Fruit fly (Drosophila melanogaster) whole organism, pupa: Measurements from ENCODE around the gene sNPF.

ENCODE experiments used
- CG15710 ChIP-seq: fragments of 200-800 bp; sonication (Bioruptor generic); optimal IDR thresholded peaks from 2 replicates; lab custom pipeline; 2018; ENCODE audit warnings: missing biosample characterization, mild to moderate bottlenecking, missing genetic modification characterization, moderate library complexity
- CG4496 ChIP-seq: fragments of 200-800 bp; sonication (Bioruptor generic); IDR thresholded peaks from 3 replicates; pipeline ENCODE4 v1.3.6; 2022; ENCODE audit warnings: missing biosample characterization, missing genetic modification characterization
- CG8301 ChIP-seq: fragments of 200-800 bp; sonication (Bioruptor generic); optimal IDR thresholded peaks from 2 replicates; lab custom pipeline; 2018; ENCODE audit warnings: missing biosample characterization, mild to moderate bottlenecking, missing genetic modification characterization
- EcR ChIP-seq: fragments of 200-800 bp; sonication (Bioruptor generic); optimal IDR thresholded peaks from 3 replicates; lab custom pipeline; 2019; ENCODE audit warnings: missing biosample characterization, missing genetic modification characterization, mild to moderate bottlenecking, moderate library complexity, missing genetic modification reagents
- Pif1A ChIP-seq: fragments of 200-800 bp; sonication (Bioruptor generic); optimal IDR thresholded peaks from 3 replicates; lab custom pipeline; 2016; ENCODE audit warnings: missing biosample characterization, missing genetic modification characterization
- Pif1B ChIP-seq: fragments of 200-800 bp; sonication (Bioruptor generic); optimal IDR thresholded peaks from 3 replicates; lab custom pipeline; 2016; ENCODE audit warnings: missing biosample characterization, missing genetic modification characterization
- fd96Ca ChIP-seq: fragments of 200-800 bp; sonication (Bioruptor generic); IDR thresholded peaks from 3 replicates; pipeline ENCODE4 v1.3.6; 2022; ENCODE audit warnings: missing biosample characterization, missing genetic modification characterization

- TF ChIP-seq fd96Ca (GFP tag; lab: Robert Waterston, UW) (no peak), CG15710 (tag; lab: Kevin White, UChicago) (peak; percentile 9), EcR (GFP tag; lab: Kevin White, UChicago) (no peak), CG4496 (GFP tag; lab: Robert Waterston, UW) (no peak), Pif1A (GFP tag; lab: Kevin White, UChicago) (no peak), CG8301 (no peak), Pif1B (GFP tag; lab: Kevin White, UChicago) (no peak)
Measured at dm6 chr2L:19989658-19990362, 37.9 kb upstream of the sNPF start.
